Worm (Caenorhabditis elegans): Measurements from ENCODE around the gene srh-130.

srh-130 gene

ce11 chrV:5158302-5158701, 7.3 kb downstream of the srh-130 start, which contains the start of gene abu-15:
Gene abu-15 (plus strand): TSS chrV:5158602.
- no peak for TF ChIP-seq zfh-2 (GFP tag; conservative IDR thresholded peaks at IDR 0.05)
- no peak for TF ChIP-seq F39B2.1 (GFP tag; IDR thresholded peaks at IDR 0.05)
- no peak for TF ChIP-seq nhr-90 (tag; optimal IDR thresholded peaks at IDR 0.05)
- TF ChIP-seq B0019.2 (GFP tag; conservative IDR thresholded peaks at IDR 0.05): no peak
- no peak for TF ChIP-seq ceh-58 (GFP tag; IDR thresholded peaks at IDR 0.05)
- TF ChIP-seq F55B11.4 (tag; optimal IDR thresholded peaks at IDR 0.05; ENCODE audit: borderline replicate concordance, insufficient read depth): no peak
- no peak for TF ChIP-seq let-526 (GFP tag; IDR thresholded peaks at IDR 0.05)
- no peak for TF ChIP-seq ceh-79 (tag; optimal IDR thresholded peaks at IDR 0.05)
- TF ChIP-seq sdz-38 (tag; optimal IDR thresholded peaks at IDR 0.05): no peak
- TF ChIP-seq F10E7.11 (tag; optimal IDR thresholded peaks at IDR 0.05): no peak
- no peak for TF ChIP-seq madf-3 (GFP tag; IDR thresholded peaks at IDR 0.05)
- TF ChIP-seq snpc-3.4 (tag; optimal IDR thresholded peaks at IDR 0.05): no peak
- no peak for TF ChIP-seq nhr-27 (tag; optimal IDR thresholded peaks at IDR 0.05)
- no peak for TF ChIP-seq B0035.1 (tag; optimal IDR thresholded peaks at IDR 0.05)
- no peak for TF ChIP-seq nhr-120 (GFP tag; IDR thresholded peaks at IDR 0.05)
- no peak for TF ChIP-seq F52B5.7 (tag; optimal IDR thresholded peaks at IDR 0.05)
- TF ChIP-seq aptf-2 (GFP tag; conservative IDR thresholded peaks at IDR 0.05): no peak
- no peak for TF ChIP-seq him-1 (tag; optimal IDR thresholded peaks at IDR 0.05)
- TF ChIP-seq F22D6.2 (tag; optimal IDR thresholded peaks at IDR 0.05): no peak
- no peak for TF ChIP-seq ceh-100 (GFP tag; IDR thresholded peaks at IDR 0.05)

DNA sequence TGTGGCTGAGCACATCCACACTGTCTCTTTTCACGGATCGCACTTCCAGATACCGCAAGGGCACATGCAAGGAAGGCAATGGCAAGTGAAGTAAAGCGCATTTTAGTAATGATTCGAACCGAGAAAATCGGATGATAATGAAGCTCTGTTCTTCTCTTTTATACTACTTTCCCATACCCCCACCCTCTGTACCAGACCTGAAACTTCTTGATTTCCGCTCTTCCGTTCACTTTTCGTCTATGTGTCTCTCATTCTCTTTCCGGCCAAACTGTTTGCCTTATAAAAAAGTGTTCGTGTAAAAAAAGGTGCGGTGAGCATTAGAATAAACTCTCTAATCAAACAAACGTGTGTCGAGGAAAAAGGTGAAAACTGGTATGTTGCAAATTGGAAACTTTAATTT, 10.8 kb downstream of the srh-130 start, which contains the start of gene abu-6:
abu-6 (minus strand) TSS at position 101 of the 400 bp plus-strand sequence.
- no peak for TF ChIP-seq hmg-20 (GFP tag; IDR thresholded peaks at IDR 0.05)
- no peak for TF ChIP-seq hsf-1 (GFP tag; IDR thresholded peaks at IDR 0.05)
- TF ChIP-seq hlh-26 (GFP tag; conservative IDR thresholded peaks at IDR 0.05): no peak
- no peak for TF ChIP-seq him-1 (tag; optimal IDR thresholded peaks at IDR 0.05)
- TF ChIP-seq ceh-100 (GFP tag; IDR thresholded peaks at IDR 0.05): no peak
- TF ChIP-seq somi-1 (GFP tag; optimal IDR thresholded peaks at IDR 0.05): no peak
- TF ChIP-seq nfyb-1 (GFP tag; IDR thresholded peaks at IDR 0.05): no peak
- TF ChIP-seq nfya-1 (tag; optimal IDR thresholded peaks at IDR 0.05; ENCODE audit: borderline replicate concordance, insufficient read depth): no peak
- no peak for TF ChIP-seq ceh-79 (tag; optimal IDR thresholded peaks at IDR 0.05)
- TF ChIP-seq egl-44 (GFP tag; IDR thresholded peaks at IDR 0.05): no peak
- no peak for TF ChIP-seq ama-1 (optimal IDR thresholded peaks at IDR 0.05)
- no peak for TF ChIP-seq ama-1 (GFP tag; optimal IDR thresholded peaks at IDR 0.05)
- no peak for TF ChIP-seq snpc-4 (GFP tag; optimal IDR thresholded peaks at IDR 0.05)
- no peak for TF ChIP-seq snpc-4 (tag; optimal IDR thresholded peaks at IDR 0.05)
- TF ChIP-seq hlh-12 (tag; optimal IDR thresholded peaks at IDR 0.05): no peak
- no peak for TF ChIP-seq C06A6.2 (GFP tag; conservative IDR thresholded peaks at IDR 0.05)
- no peak for TF ChIP-seq ztf-26 (tag; optimal IDR thresholded peaks at IDR 0.05)
- no peak for TF ChIP-seq lsl-1 (GFP tag; optimal IDR thresholded peaks at IDR 0.05)
- TF ChIP-seq rcor-1 (GFP tag; IDR thresholded peaks at IDR 0.05): no peak
- TF ChIP-seq F22D6.2 (tag; optimal IDR thresholded peaks at IDR 0.05): no peak
- no peak for TF ChIP-seq gei-17 (GFP tag; optimal IDR thresholded peaks at IDR 0.05)

DNA sequence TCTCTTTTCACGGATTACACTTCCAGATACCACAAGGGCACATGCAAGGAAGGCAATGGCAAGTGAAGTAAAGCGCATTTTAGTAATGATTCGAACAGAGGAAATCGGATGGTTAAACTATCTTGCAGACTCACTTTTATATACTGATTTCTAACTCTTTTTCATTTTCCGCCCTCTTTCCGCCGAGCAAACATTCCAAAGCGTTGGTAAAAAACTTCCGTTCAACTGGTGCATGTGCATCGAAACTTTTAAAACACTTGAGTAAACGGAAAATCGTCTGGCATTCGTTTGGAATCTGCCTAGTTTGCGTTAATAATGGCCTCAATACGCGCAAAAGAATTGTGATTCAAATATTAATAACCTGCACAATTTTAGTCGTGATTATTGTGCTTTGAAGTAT, 13.7 kb downstream of the srh-130 start, which contains the start of gene abu-7:
abu-7 (minus strand) TSS at position 101 of the 400 bp plus-strand sequence.
- TF ChIP-seq lin-26 (GFP tag; IDR thresholded peaks at IDR 0.05): no peak
- TF ChIP-seq pha-4 (tag; optimal IDR thresholded peaks at IDR 0.05): no peak
- TF ChIP-seq sptf-2 (GFP tag; optimal IDR thresholded peaks at IDR 0.05): no peak
- no peak for TF ChIP-seq hlh-12 (tag; optimal IDR thresholded peaks at IDR 0.05)
- TF ChIP-seq F22D6.2 (tag; optimal IDR thresholded peaks at IDR 0.05): no peak
- TF ChIP-seq K11D2.4 (GFP tag; IDR thresholded peaks at IDR 0.05): no peak

Measured in whole organism, young adult.